Worm (Caenorhabditis elegans) whole organism, L2 larva: ENCODE measurements around the gene K08F4.3.

ENCODE experiments used
- F13H6.1 ChIP-seq: sonication (generic microtip); optimal IDR thresholded peaks from 2 replicates; lab custom pipeline; 2016; ENCODE audit warnings: missing genetic modification characterization, missing compliant biosample characterization
- R02D3.7 ChIP-seq: fragments of 150-350 bp; optimal IDR thresholded peaks from 2 replicates; lab custom pipeline; 2014; ENCODE audit warnings: missing biosample characterization, missing genetic modification characterization
- Y55F3AM.14 ChIP-seq: fragments of 200-800 bp; sonication (Bioruptor generic); optimal IDR thresholded peaks from 2 replicates; lab custom pipeline; 2018; ENCODE audit warnings: mild to moderate bottlenecking, missing genetic modification characterization, missing compliant biosample characterization
- ZK546.5 ChIP-seq: sonication (generic microtip); optimal IDR thresholded peaks from 2 replicates; lab custom pipeline; 2017; ENCODE audit warnings: missing biosample characterization, missing genetic modification characterization
- alr-1 ChIP-seq: fragments of 150-350 bp; optimal IDR thresholded peaks from 2 replicates; lab custom pipeline; 2014; ENCODE audit warnings: missing biosample characterization, missing genetic modification characterization
- aly-2 ChIP-seq: fragments of 150-350 bp; optimal IDR thresholded peaks from 2 replicates; lab custom pipeline; 2014; ENCODE audit warnings: missing biosample characterization, missing genetic modification characterization
- ceh-16 ChIP-seq: fragments of 150-350 bp; optimal IDR thresholded peaks from 2 replicates; lab custom pipeline; 2014; ENCODE audit warnings: missing biosample characterization, missing genetic modification characterization
- crh-2 ChIP-seq: sonication (generic microtip); optimal IDR thresholded peaks from 2 replicates; lab custom pipeline; 2017; ENCODE audit warnings: missing biosample characterization, missing genetic modification characterization
- dmd-4 ChIP-seq: sonication (generic microtip); optimal IDR thresholded peaks from 2 replicates; lab custom pipeline; 2017; ENCODE audit warnings: missing biosample characterization, missing genetic modification characterization
- elt-1 ChIP-seq: fragments of 150-350 bp; optimal IDR thresholded peaks from 2 replicates; lab custom pipeline; 2014; ENCODE audit warnings: missing biosample characterization, missing genetic modification characterization
- elt-3 ChIP-seq: sonication (generic microtip); optimal IDR thresholded peaks from 2 replicates; lab custom pipeline; 2017; ENCODE audit warnings: missing biosample characterization, missing genetic modification characterization
- fos-1 ChIP-seq: fragments of 150-350 bp; optimal IDR thresholded peaks from 2 replicates; lab custom pipeline; 2014; ENCODE audit warnings: missing biosample characterization, missing genetic modification characterization
- gmeb-1 ChIP-seq: fragments of 150-350 bp; optimal IDR thresholded peaks from 2 replicates; lab custom pipeline; 2014; ENCODE audit warnings: missing biosample characterization, missing genetic modification characterization
- lin-11 ChIP-seq: fragments of 150-350 bp; sonication (generic microtip); optimal IDR thresholded peaks from 2 replicates; lab custom pipeline; 2014; ENCODE audit warnings: missing biosample characterization, missing genetic modification characterization, inconsistent platforms, mixed read lengths
- lin-13 ChIP-seq: fragments of 150-350 bp; optimal IDR thresholded peaks from 2 replicates; lab custom pipeline; 2014; ENCODE audit warnings: missing biosample characterization, missing genetic modification reagents, missing genetic modification characterization
- lin-39 ChIP-seq: fragments of 150-350 bp; optimal IDR thresholded peaks from 2 replicates; lab custom pipeline; 2014; ENCODE audit warnings: missing biosample characterization, missing genetic modification reagents, missing genetic modification characterization
- lsy-2 ChIP-seq, 2 experiments: fragments of 150-350 bp in 1 of 2; sonication (generic microtip) in 1 of 2; optimal IDR thresholded peaks; 2 replicates each; lab custom pipeline; 2014 to 2017; ENCODE audit warnings: missing biosample characterization in 2 of 2, missing genetic modification characterization in 2 of 2
- mab-5 ChIP-seq: fragments of 150-350 bp; optimal IDR thresholded peaks from 2 replicates; lab custom pipeline; 2014; ENCODE audit warnings: missing biosample characterization, missing genetic modification characterization
- mbf-1 ChIP-seq: sonication (generic microtip); optimal IDR thresholded peaks from 2 replicates; lab custom pipeline; 2017; ENCODE audit warnings: missing biosample characterization, missing genetic modification characterization
- mdl-1 ChIP-seq, 2 experiments: fragments of 150-350 bp in 1 of 2; sonication (generic microtip) in 1 of 2; optimal IDR thresholded peaks; 2 replicates each; lab custom pipeline; 2017; ENCODE audit warnings: missing biosample characterization in 2 of 2, missing genetic modification characterization in 2 of 2
- nhr-10 ChIP-seq: sonication (generic microtip); optimal IDR thresholded peaks from 2 replicates; lab custom pipeline; 2017; ENCODE audit warnings: missing biosample characterization, missing genetic modification characterization
- nhr-12 ChIP-seq: fragments of 150-350 bp; optimal IDR thresholded peaks from 2 replicates; lab custom pipeline; 2014; ENCODE audit warnings: missing biosample characterization, missing genetic modification characterization
- nhr-21 ChIP-seq: fragments of 150-350 bp; optimal IDR thresholded peaks from 2 replicates; lab custom pipeline; 2014; ENCODE audit warnings: missing biosample characterization, missing genetic modification characterization
- nhr-237 ChIP-seq: fragments of 150-350 bp; optimal IDR thresholded peaks from 2 replicates; lab custom pipeline; 2014; ENCODE audit warnings: missing biosample characterization, missing genetic modification characterization
- nhr-25 ChIP-seq: fragments of 150-350 bp; sonication (generic microtip); optimal IDR thresholded peaks from 3 replicates; lab custom pipeline; 2014; ENCODE audit warnings: missing biosample characterization, missing genetic modification characterization
- nhr-6 ChIP-seq: fragments of 150-350 bp; optimal IDR thresholded peaks from 2 replicates; lab custom pipeline; 2014; ENCODE audit warnings: missing biosample characterization, missing genetic modification characterization
- nhr-77 ChIP-seq: fragments of 150-350 bp; optimal IDR thresholded peaks from 2 replicates; lab custom pipeline; 2014; ENCODE audit warnings: missing biosample characterization, missing genetic modification characterization
- peb-1 ChIP-seq: fragments of 150-350 bp; optimal IDR thresholded peaks from 2 replicates; lab custom pipeline; 2014; ENCODE audit warnings: missing biosample characterization, missing genetic modification characterization
- skn-1 ChIP-seq: sonication (generic microtip); optimal IDR thresholded peaks from 2 replicates; lab custom pipeline; 2017; ENCODE audit warnings: missing biosample characterization, missing genetic modification characterization
- sma-3 ChIP-seq: sonication (generic microtip); optimal IDR thresholded peaks from 2 replicates; lab custom pipeline; 2016; ENCODE audit warnings: missing genetic modification reagents, missing genetic modification characterization, missing compliant biosample characterization
- snpc-4 ChIP-seq: fragments of 150-350 bp; optimal IDR thresholded peaks from 2 replicates; lab custom pipeline; 2014; ENCODE audit warnings: missing biosample characterization, missing genetic modification characterization
- unc-39 ChIP-seq: fragments of 150-350 bp; optimal IDR thresholded peaks from 2 replicates; lab custom pipeline; 2014; ENCODE audit warnings: missing biosample characterization, missing genetic modification characterization
- unc-55 ChIP-seq: fragments of 150-350 bp; sonication (generic microtip); optimal IDR thresholded peaks from 3 replicates; lab custom pipeline; 2014; ENCODE audit warnings: missing biosample characterization, missing genetic modification reagents, missing genetic modification characterization
- unc-62 ChIP-seq: fragments of 150-350 bp; optimal IDR thresholded peaks from 2 replicates; lab custom pipeline; 2014; ENCODE audit warnings: missing biosample characterization, missing genetic modification reagents, missing genetic modification characterization
- zag-1 ChIP-seq: fragments of 150-350 bp; optimal IDR thresholded peaks from 2 replicates; lab custom pipeline; 2014; ENCODE audit warnings: missing biosample characterization, missing genetic modification characterization
- ztf-1 ChIP-seq: fragments of 200-800 bp; sonication (Bioruptor generic); conservative IDR thresholded peaks from 2 replicates; pipeline ENCODE4 v1.3.6; 2022; ENCODE audit warnings: missing genetic modification characterization, missing compliant biosample characterization
- ztf-4 ChIP-seq: fragments of 150-350 bp; optimal IDR thresholded peaks from 2 replicates; lab custom pipeline; 2014; ENCODE audit warnings: missing biosample characterization, missing genetic modification characterization

Gene K08F4.3

DNA sequence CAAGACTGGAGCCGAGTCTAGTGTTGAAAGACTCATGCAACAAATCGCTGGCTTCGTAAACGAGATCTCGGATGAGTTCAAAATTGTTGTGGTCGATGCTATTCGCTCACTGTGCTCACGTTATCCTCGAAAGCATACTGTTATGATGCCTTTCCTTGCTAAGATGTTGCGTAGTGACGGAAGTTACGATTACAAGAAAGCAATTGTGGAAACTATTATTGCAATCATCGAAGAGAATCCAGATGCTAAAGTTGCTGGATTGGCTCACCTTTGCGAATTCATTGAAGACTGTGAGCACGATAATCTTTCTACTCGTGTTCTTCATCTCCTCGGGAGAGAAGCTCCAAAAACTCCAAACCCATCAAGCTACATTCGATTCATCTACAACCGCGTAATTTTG, 24.4 kb downstream of the K08F4.3 start:
- TF ChIP-seq skn-1 (tag; lab: Kevin White, UChicago) (no peak), Y55F3AM.14 (no peak), mbf-1 (no peak), zag-1 (no peak), fos-1 (tag; lab: Kevin White, UChicago) (no peak), ztf-1 (GFP tag; lab: Robert Waterston, UW) (no peak), nhr-237 (tag; lab: Kevin White, UChicago) (no peak), nhr-77 (tag; lab: Kevin White, UChicago) (no peak), nhr-10 (no peak), aly-2 (tag; lab: Kevin White, UChicago) (no peak), mab-5 (tag; lab: Kevin White, UChicago) (no peak), unc-62 (GFP tag; lab: Kevin White, UChicago) (no peak), alr-1 (no peak), elt-3 (tag; lab: Kevin White, UChicago) (no peak)
- TF ChIP-seq, all 48 proteins: peak for 0

- no peak for TF ChIP-seq ztf-4 (tag; lab: Kevin White, UChicago)
- TF ChIP-seq nhr-21 (tag; lab: Kevin White, UChicago) = no peak
- TF ChIP-seq elt-1 (tag; lab: Kevin White, UChicago) = no peak
- no peak for TF ChIP-seq ztf-1 (GFP tag; lab: Robert Waterston, UW)
- TF ChIP-seq ceh-16 = no peak
- no peak for TF ChIP-seq lsy-2 (tag; optimal IDR thresholded peaks at IDR 0.05; lab: Kevin White, UChicago)
- TF ChIP-seq nhr-77 (tag; lab: Kevin White, UChicago) = no peak
- TF ChIP-seq mdl-1 (tag; optimal IDR thresholded peaks at IDR 0.05; lab: Kevin White, UChicago) = no peak
- TF ChIP-seq snpc-4 (tag; lab: Kevin White, UChicago) = no peak
- no peak for TF ChIP-seq unc-55 (GFP tag; lab: Kevin White, UChicago)
- TF ChIP-seq peb-1 (tag; lab: Kevin White, UChicago) = no peak
- TF ChIP-seq F13H6.1 (tag; lab: Kevin White, UChicago) = no peak
- no peak for TF ChIP-seq lin-11
- TF ChIP-seq dmd-4 (tag; lab: Kevin White, UChicago) = no peak
- TF ChIP-seq crh-2 (tag; lab: Kevin White, UChicago) = no peak
Observed at ce11 chrIV:10155475-10155874, 26.4 kb downstream of the K08F4.3 start, which contains the start of gene ttr-54. TSS of gene ttr-54 (plus strand) at chrIV:10155775.

DNA sequence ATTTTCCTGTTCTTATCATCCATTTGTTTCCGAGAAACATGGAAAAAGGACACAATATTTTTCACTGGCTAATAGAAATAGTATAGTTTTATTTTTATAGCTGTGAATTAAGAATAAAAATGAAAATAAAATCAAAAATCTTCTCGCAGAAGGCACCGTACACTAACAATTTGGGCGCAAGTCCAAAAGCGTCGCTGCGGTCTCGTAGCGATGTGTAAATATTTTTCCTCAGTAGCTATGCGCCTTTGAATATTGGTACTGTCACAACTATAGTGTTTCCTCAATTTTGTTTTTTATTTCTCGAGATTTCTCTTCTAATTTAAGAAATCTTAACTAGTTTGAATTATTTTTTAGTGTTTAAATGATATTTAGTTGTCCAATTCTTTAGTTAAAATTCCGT, 28.0 kb downstream of the K08F4.3 start:
- TF ChIP-seq R02D3.7 (tag; lab: Kevin White, UChicago) (no peak), unc-62 (GFP tag; lab: Kevin White, UChicago) (no peak), F13H6.1 (tag; lab: Kevin White, UChicago) (no peak), crh-2 (tag; lab: Kevin White, UChicago) (no peak), lin-13 (GFP tag; lab: Kevin White, UChicago) (no peak), nhr-25 (tag; lab: Kevin White, UChicago) (no peak), fos-1 (tag; lab: Kevin White, UChicago) (no peak), ztf-1 (GFP tag; lab: Robert Waterston, UW) (no peak), sma-3 (GFP tag; lab: Kevin White, UChicago) (no peak), ZK546.5 (tag; lab: Kevin White, UChicago) (no peak), mbf-1 (no peak), ztf-4 (tag; lab: Kevin White, UChicago) (no peak), lin-11 (no peak), lin-39 (tag; lab: Kevin White, UChicago) (no peak)

- no peak for TF ChIP-seq snpc-4 (tag; lab: Kevin White, UChicago)
- no peak for TF ChIP-seq peb-1 (tag; lab: Kevin White, UChicago)
- no peak for TF ChIP-seq F13H6.1 (tag; lab: Kevin White, UChicago)
- TF ChIP-seq mbf-1 = no peak
- no peak for TF ChIP-seq sma-3 (GFP tag; lab: Kevin White, UChicago)
- no peak for TF ChIP-seq ZK546.5 (tag; lab: Kevin White, UChicago)
- no peak for TF ChIP-seq Y55F3AM.14
- no peak for TF ChIP-seq skn-1 (tag; lab: Kevin White, UChicago)
- TF ChIP-seq nhr-21 (tag; lab: Kevin White, UChicago) = no peak
- no peak for TF ChIP-seq fos-1 (tag; lab: Kevin White, UChicago)
- no peak for TF ChIP-seq unc-39
- TF ChIP-seq nhr-10 = no peak
- TF ChIP-seq nhr-12 (tag; lab: Kevin White, UChicago) = no peak
- TF ChIP-seq gmeb-1 = no peak
- TF ChIP-seq nhr-25 (tag; lab: Kevin White, UChicago) = no peak
- TF ChIP-seq nhr-6 (tag; lab: Kevin White, UChicago) = no peak
- TF ChIP-seq lsy-2 (tag; optimal IDR thresholded peaks at IDR 0.05; lab: Kevin White, UChicago) = no peak
- no peak for TF ChIP-seq ztf-1 (GFP tag; lab: Robert Waterston, UW)
Observed at ce11 chrIV:10157489-10158088, 28.5 kb downstream of the K08F4.3 start, which contains the start of gene ttr-53. TSS of gene ttr-53 (plus strand) at chrIV:10158038.
